Worm (Caenorhabditis elegans) whole organism, L2 larva: ENCODE data around the gene sdz-1.

ENCODE experiments used
- C34F6.9 ChIP-seq: fragments of 150-350 bp; optimal IDR thresholded peaks from 2 replicates; lab custom pipeline; 2014; ENCODE audit warnings: missing biosample characterization, missing genetic modification characterization
- F13H6.1 ChIP-seq: sonication (generic microtip); optimal IDR thresholded peaks from 2 replicates; lab custom pipeline; 2016; ENCODE audit warnings: missing genetic modification characterization, missing compliant biosample characterization
- Y55F3AM.14 ChIP-seq: fragments of 200-800 bp; sonication (Bioruptor generic); optimal IDR thresholded peaks from 2 replicates; lab custom pipeline; 2018; ENCODE audit warnings: mild to moderate bottlenecking, missing genetic modification characterization, missing compliant biosample characterization
- ZK546.5 ChIP-seq: sonication (generic microtip); optimal IDR thresholded peaks from 2 replicates; lab custom pipeline; 2017; ENCODE audit warnings: missing biosample characterization, missing genetic modification characterization
- aly-2 ChIP-seq: fragments of 150-350 bp; optimal IDR thresholded peaks from 2 replicates; lab custom pipeline; 2014; ENCODE audit warnings: missing biosample characterization, missing genetic modification characterization
- ama-1 ChIP-seq: fragments of 150-350 bp; optimal IDR thresholded peaks from 2 replicates; lab custom pipeline; 2018; ENCODE audit warnings: inconsistent platforms
- blmp-1 ChIP-seq: sonication (generic microtip); optimal IDR thresholded peaks from 2 replicates; lab custom pipeline; 2017; ENCODE audit warnings: missing genetic modification characterization, mild to moderate bottlenecking, missing compliant biosample characterization, antibody characterized with exemption, moderate library complexity; ENCODE audit not compliant: insufficient read depth
- ceh-82 ChIP-seq: fragments of 150-350 bp; optimal IDR thresholded peaks from 2 replicates; lab custom pipeline; 2014; ENCODE audit warnings: missing biosample characterization, missing genetic modification characterization
- crh-2 ChIP-seq: sonication (generic microtip); optimal IDR thresholded peaks from 2 replicates; lab custom pipeline; 2017; ENCODE audit warnings: missing biosample characterization, missing genetic modification characterization
- egl-27 ChIP-seq: sonication (generic microtip); optimal IDR thresholded peaks from 3 replicates; lab custom pipeline; 2017; ENCODE audit warnings: missing biosample characterization, missing genetic modification reagents, missing genetic modification characterization
- elt-3 ChIP-seq: sonication (generic microtip); optimal IDR thresholded peaks from 2 replicates; lab custom pipeline; 2017; ENCODE audit warnings: missing biosample characterization, missing genetic modification characterization
- gmeb-1 ChIP-seq: fragments of 150-350 bp; optimal IDR thresholded peaks from 2 replicates; lab custom pipeline; 2014; ENCODE audit warnings: missing biosample characterization, missing genetic modification characterization
- lin-13 ChIP-seq: fragments of 150-350 bp; optimal IDR thresholded peaks from 2 replicates; lab custom pipeline; 2014; ENCODE audit warnings: missing biosample characterization, missing genetic modification reagents, missing genetic modification characterization
- lsy-2 ChIP-seq, 2 experiments: fragments of 150-350 bp in 1 of 2; sonication (generic microtip) in 1 of 2; optimal IDR thresholded peaks; 2 replicates each; lab custom pipeline; 2014 to 2017; ENCODE audit warnings: missing biosample characterization in 2 of 2, missing genetic modification characterization in 2 of 2
- mab-5 ChIP-seq: fragments of 150-350 bp; optimal IDR thresholded peaks from 2 replicates; lab custom pipeline; 2014; ENCODE audit warnings: missing biosample characterization, missing genetic modification characterization
- mbf-1 ChIP-seq: sonication (generic microtip); optimal IDR thresholded peaks from 2 replicates; lab custom pipeline; 2017; ENCODE audit warnings: missing biosample characterization, missing genetic modification characterization
- nhr-10 ChIP-seq: sonication (generic microtip); optimal IDR thresholded peaks from 2 replicates; lab custom pipeline; 2017; ENCODE audit warnings: missing biosample characterization, missing genetic modification characterization
- nhr-11 ChIP-seq: fragments of 150-350 bp; optimal IDR thresholded peaks from 2 replicates; lab custom pipeline; 2014; ENCODE audit warnings: missing biosample characterization, missing genetic modification characterization
- nhr-12 ChIP-seq: fragments of 150-350 bp; optimal IDR thresholded peaks from 2 replicates; lab custom pipeline; 2014; ENCODE audit warnings: missing biosample characterization, missing genetic modification characterization
- nhr-129 ChIP-seq: fragments of 150-350 bp; optimal IDR thresholded peaks from 2 replicates; lab custom pipeline; 2014; ENCODE audit warnings: missing biosample characterization, missing genetic modification characterization
- nhr-23 ChIP-seq: fragments of 150-350 bp; optimal IDR thresholded peaks from 2 replicates; lab custom pipeline; 2014; ENCODE audit warnings: missing biosample characterization, missing genetic modification reagents, missing genetic modification characterization
- nhr-237 ChIP-seq: fragments of 150-350 bp; optimal IDR thresholded peaks from 2 replicates; lab custom pipeline; 2014; ENCODE audit warnings: missing biosample characterization, missing genetic modification characterization
- nhr-25 ChIP-seq: fragments of 150-350 bp; sonication (generic microtip); optimal IDR thresholded peaks from 3 replicates; lab custom pipeline; 2014; ENCODE audit warnings: missing biosample characterization, missing genetic modification characterization
- nhr-6 ChIP-seq: fragments of 150-350 bp; optimal IDR thresholded peaks from 2 replicates; lab custom pipeline; 2014; ENCODE audit warnings: missing biosample characterization, missing genetic modification characterization
- sem-4 ChIP-seq: fragments of 150-350 bp; optimal IDR thresholded peaks from 2 replicates; lab custom pipeline; 2014; ENCODE audit warnings: missing biosample characterization, missing genetic modification reagents, missing genetic modification characterization
- skn-1 ChIP-seq: sonication (generic microtip); optimal IDR thresholded peaks from 2 replicates; lab custom pipeline; 2017; ENCODE audit warnings: missing biosample characterization, missing genetic modification characterization
- sma-3 ChIP-seq: sonication (generic microtip); optimal IDR thresholded peaks from 2 replicates; lab custom pipeline; 2016; ENCODE audit warnings: missing genetic modification reagents, missing genetic modification characterization, missing compliant biosample characterization
- snpc-4 ChIP-seq: fragments of 150-350 bp; optimal IDR thresholded peaks from 2 replicates; lab custom pipeline; 2014; ENCODE audit warnings: missing biosample characterization, missing genetic modification characterization
- unc-39 ChIP-seq: fragments of 150-350 bp; optimal IDR thresholded peaks from 2 replicates; lab custom pipeline; 2014; ENCODE audit warnings: missing biosample characterization, missing genetic modification characterization
- unc-55 ChIP-seq: fragments of 150-350 bp; sonication (generic microtip); optimal IDR thresholded peaks from 3 replicates; lab custom pipeline; 2014; ENCODE audit warnings: missing biosample characterization, missing genetic modification reagents, missing genetic modification characterization
- ztf-11 ChIP-seq: sonication (generic microtip); optimal IDR thresholded peaks from 2 replicates; lab custom pipeline; 2017; ENCODE audit warnings: missing biosample characterization, missing genetic modification characterization

sdz-1 gene

DNA sequence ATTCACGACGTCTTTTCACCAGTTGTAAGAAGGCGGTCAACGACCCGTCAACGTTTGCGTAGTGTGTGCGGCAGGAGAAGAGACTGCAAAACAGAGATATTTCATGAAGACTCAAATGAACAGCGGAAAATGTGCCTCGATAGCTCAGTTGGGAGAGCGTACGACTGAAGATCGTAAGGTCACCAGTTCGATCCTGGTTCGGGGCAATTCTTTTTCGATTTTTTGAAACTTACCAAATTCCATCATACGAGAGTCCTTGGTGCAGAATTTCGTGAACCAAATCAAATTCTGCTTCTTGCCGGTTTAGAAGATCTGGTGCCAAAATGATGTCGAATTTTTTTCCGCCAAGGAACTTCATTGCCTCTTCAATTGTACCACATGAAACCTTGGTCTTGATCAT lies 47.2 kb downstream of the sdz-1 start (continued):
- no peak for TF ChIP-seq nhr-10 (tag; lab: Kevin White, UChicago)
- no peak for TF ChIP-seq sem-4 (tag; lab: Kevin White, UChicago)
- no peak for TF ChIP-seq nhr-237 (tag; lab: Kevin White, UChicago)

DNA sequence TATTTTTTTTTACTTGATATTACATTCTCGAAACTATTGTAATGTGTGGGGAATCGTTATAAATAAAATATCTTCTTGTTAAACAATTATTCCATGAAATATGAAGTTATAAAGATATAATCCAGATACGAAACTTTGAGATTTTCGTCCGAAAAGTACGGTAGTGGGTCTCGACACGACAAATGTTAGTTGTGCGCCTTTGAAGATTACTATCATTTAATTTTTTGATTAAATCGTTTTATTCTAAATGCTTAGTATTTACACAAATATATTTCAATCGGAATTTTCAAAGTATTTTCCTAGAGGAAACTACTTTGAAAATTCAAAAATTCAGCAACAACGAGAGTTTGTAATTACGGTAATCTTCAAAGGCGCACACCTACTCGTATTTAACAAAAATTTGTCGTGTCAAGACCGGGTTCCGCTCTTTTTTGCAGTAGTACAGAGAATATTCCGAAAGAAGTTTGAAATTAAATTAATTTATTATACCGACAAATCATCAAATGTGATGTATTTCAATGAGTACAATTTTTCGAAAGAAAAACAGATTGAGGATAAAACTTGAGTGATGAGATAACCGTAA lies 47.9 kb downstream of the sdz-1 start:
- TF ChIP-seq gmeb-1 (tag; lab: Kevin White, UChicago) (peak; percentile 17), ama-1 (lab: Kevin White, UChicago) (peak; percentile 70), snpc-4 (tag; lab: Kevin White, UChicago) (no peak), nhr-23 (tag; lab: Kevin White, UChicago) (no peak), lsy-2 (tag; optimal IDR thresholded peaks at IDR 0.05; lab: Kevin White, UChicago) (peak in 1 of 2 experiments; percentile 17), nhr-25 (tag; lab: Kevin White, UChicago) (no peak), sma-3 (GFP tag; lab: Kevin White, UChicago) (peak; percentile 3)
- TF ChIP-seq, all 48 proteins: peak for 4

DNA sequence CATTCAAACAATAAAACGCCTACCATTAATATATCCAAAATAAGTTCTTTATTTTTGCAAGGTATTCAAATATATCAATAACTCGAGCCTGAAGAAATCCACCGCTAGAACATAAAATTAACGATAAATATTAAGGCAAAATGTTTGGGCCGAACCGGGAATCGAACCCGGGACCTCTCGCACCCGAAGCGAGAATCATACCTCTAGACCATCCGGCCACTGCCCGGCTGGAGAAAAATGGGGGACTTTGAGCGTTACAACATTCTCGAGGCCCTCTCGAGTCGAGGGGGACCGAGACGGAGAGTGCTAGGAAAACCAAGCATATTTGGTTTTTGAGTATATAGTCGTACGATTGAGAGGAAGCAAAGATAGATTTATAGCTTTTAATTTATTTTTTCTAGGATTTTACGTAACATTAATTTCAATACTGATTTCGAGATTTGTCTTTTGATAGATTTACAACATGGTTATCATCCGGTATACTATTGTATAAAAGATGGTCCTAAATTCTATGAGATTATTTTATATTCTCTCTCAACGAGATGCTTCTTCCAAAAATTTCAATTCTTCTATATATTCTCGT lies 49.8 kb downstream of the sdz-1 start, which contains the start of gene flp-23:
Gene flp-23, plus strand, starts transcription at position 533 of the 583 bp plus-strand sequence.
- TF ChIP-seq skn-1 (tag; lab: Kevin White, UChicago): no peak
- no peak for TF ChIP-seq ceh-82 (tag; lab: Kevin White, UChicago)
- peak; percentile 62 for TF ChIP-seq unc-55
- TF ChIP-seq nhr-10 (tag; lab: Kevin White, UChicago): no peak
- no peak for TF ChIP-seq Y55F3AM.14 (GFP tag; lab: Kevin White, UChicago)
- no peak for TF ChIP-seq F13H6.1 (tag; lab: Kevin White, UChicago)
- TF ChIP-seq nhr-11 (tag; lab: Kevin White, UChicago): no peak
- no peak for TF ChIP-seq nhr-12 (tag; lab: Kevin White, UChicago)
- TF ChIP-seq ztf-11: no peak
- TF ChIP-seq C34F6.9 (tag; lab: Kevin White, UChicago): no peak
- no peak for TF ChIP-seq unc-39 (tag; lab: Kevin White, UChicago)
- no peak for TF ChIP-seq mab-5 (tag; lab: Kevin White, UChicago)
- TF ChIP-seq ZK546.5 (tag; lab: Kevin White, UChicago): no peak
- TF ChIP-seq crh-2: no peak
- TF ChIP-seq nhr-6 (tag; lab: Kevin White, UChicago): no peak
- no peak for TF ChIP-seq nhr-23 (tag; lab: Kevin White, UChicago)
- no peak for TF ChIP-seq aly-2 (tag; lab: Kevin White, UChicago)
- TF ChIP-seq blmp-1 (tag; lab: Kevin White, UChicago): no peak
- TF ChIP-seq lin-13 (GFP tag; lab: Kevin White, UChicago): peak; percentile 43
- TF ChIP-seq lsy-2 (tag; optimal IDR thresholded peaks at IDR 0.05; lab: Kevin White, UChicago): peak in 1 of 2 experiments; percentile 48
- TF ChIP-seq egl-27 (tag; lab: Kevin White, UChicago): no peak
- no peak for TF ChIP-seq mbf-1 (tag; lab: Kevin White, UChicago)
- TF ChIP-seq nhr-129 (tag; lab: Kevin White, UChicago): peak; percentile 37
- no peak for TF ChIP-seq elt-3 (tag; lab: Kevin White, UChicago)
- TF ChIP-seq sma-3 (GFP tag; lab: Kevin White, UChicago): peak; percentile 10
